Worm (Caenorhabditis elegans) whole organism, mixed stage, embryonic: ENCODE results near the gene F59A1.12.

ENCODE experiments used
- ces-1 ChIP-seq: fragments of 150-350 bp; optimal IDR thresholded peaks from 2 replicates; lab custom pipeline; 2014; ENCODE audit warnings: missing biosample characterization, missing genetic modification reagents, missing genetic modification characterization
- elt-3 ChIP-seq: fragments of 150-350 bp; optimal IDR thresholded peaks from 2 replicates; lab custom pipeline; 2014; ENCODE audit warnings: missing biosample characterization, missing genetic modification characterization
- lin-13 ChIP-seq: fragments of 150-350 bp; optimal IDR thresholded peaks from 2 replicates; lab custom pipeline; 2014; ENCODE audit warnings: missing biosample characterization, missing genetic modification characterization
- mls-2 ChIP-seq: sonication (generic microtip); optimal IDR thresholded peaks from 2 replicates; lab custom pipeline; 2016; ENCODE audit warnings: mild to moderate bottlenecking, missing genetic modification characterization, moderate library complexity, missing compliant biosample characterization
- nhr-237 ChIP-seq: fragments of 150-350 bp; optimal IDR thresholded peaks from 2 replicates; lab custom pipeline; 2014; ENCODE audit warnings: missing biosample characterization, missing genetic modification characterization
- pha-4 ChIP-seq: fragments of 150-350 bp; optimal IDR thresholded peaks from 2 replicates; lab custom pipeline; 2018; ENCODE audit warnings: missing biosample characterization, missing genetic modification reagents, missing genetic modification characterization
- snpc-4 ChIP-seq: fragments of 150-350 bp; optimal IDR thresholded peaks from 2 replicates; lab custom pipeline; 2014; ENCODE audit warnings: missing biosample characterization, missing genetic modification characterization
- unc-62 ChIP-seq: fragments of 150-350 bp; optimal IDR thresholded peaks from 2 replicates; lab custom pipeline; 2014; ENCODE audit warnings: missing biosample characterization, missing genetic modification reagents, missing genetic modification characterization
- zip-8 ChIP-seq: fragments of 150-350 bp; optimal IDR thresholded peaks from 2 replicates; lab custom pipeline; 2014; ENCODE audit warnings: missing biosample characterization, missing genetic modification characterization
- ztf-11 ChIP-seq: fragments of 150-350 bp; optimal IDR thresholded peaks from 2 replicates; lab custom pipeline; 2014; ENCODE audit warnings: missing biosample characterization, missing genetic modification characterization

DNA sequence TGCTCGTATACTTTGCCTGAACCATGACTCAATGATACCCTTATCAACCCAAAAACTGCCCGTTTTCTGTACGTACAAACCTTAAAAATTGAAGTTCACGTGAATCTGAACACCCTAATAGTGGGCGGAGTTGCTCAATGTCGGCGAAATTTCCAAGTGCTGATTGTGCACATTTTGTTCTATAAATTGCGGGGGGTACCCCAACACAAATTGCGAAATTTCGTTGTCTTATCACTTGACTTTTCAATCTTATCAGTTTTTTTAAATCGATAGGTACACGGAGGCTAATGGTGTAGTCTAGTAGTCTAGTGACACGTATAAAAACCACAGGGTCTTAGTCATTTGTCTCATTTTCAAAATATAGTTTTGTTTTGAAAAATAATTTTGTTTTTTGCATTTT is 8.3 kb downstream of the F59A1.12 start, which contains the start of gene fbxa-108:
- no peak for TF ChIP-seq zip-8
- no peak for TF ChIP-seq ces-1
- TF ChIP-seq lin-13, result no peak
- TF ChIP-seq nhr-237, result no peak
- no peak for TF ChIP-seq elt-3 (tag; lab: Kevin White, UChicago)
- no peak for TF ChIP-seq ztf-11
- no peak for TF ChIP-seq snpc-4 (tag; lab: Kevin White, UChicago)
- TF ChIP-seq unc-62 (GFP tag; lab: Kevin White, UChicago), result no peak
- no peak for TF ChIP-seq mls-2 (tag; lab: Kevin White, UChicago)
- TF ChIP-seq pha-4 (tag; lab: Kevin White, UChicago), result no peak
